Worm (Caenorhabditis elegans) whole organism, L4/young adult: ENCODE data around the gene nyn-3.

Experiments used
- W03F9.2 ChIP-seq: fragments of 150-350 bp; optimal IDR thresholded peaks from 2 replicates; lab custom pipeline; 2014; ENCODE audit warnings: missing biosample characterization, missing genetic modification characterization
- him-1 ChIP-seq: sonication (generic microtip); optimal IDR thresholded peaks from 2 replicates; lab custom pipeline; 2016; ENCODE audit warnings: missing genotype, missing genetic modification reagents, missing genetic modification characterization, missing compliant biosample characterization

DNA sequence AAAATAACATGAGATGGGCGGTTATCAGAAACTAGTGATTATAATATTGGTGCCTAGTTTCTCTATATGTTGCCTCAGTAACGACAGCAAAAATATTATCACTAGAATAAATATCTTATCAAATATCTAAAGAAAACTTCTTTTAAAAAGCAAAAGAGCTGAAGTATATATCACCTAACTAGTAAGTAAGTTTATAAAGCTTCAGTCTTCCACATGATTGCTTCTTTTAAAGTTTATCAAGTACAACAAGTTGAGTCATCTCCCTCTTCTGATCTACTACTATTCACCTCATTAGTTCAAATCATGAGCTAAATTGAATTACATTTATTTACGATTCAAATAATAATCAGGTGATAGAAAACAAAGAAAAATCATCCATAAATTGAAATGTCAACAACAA lies 4.3 kb downstream of the nyn-3 start:
- TF ChIP-seq him-1 (tag; lab: Kevin White, UChicago) (no peak), W03F9.2 (tag; lab: Kevin White, UChicago) (no peak)
